Fruit fly (Drosophila melanogaster): ENCODE data around the gene CG6765.
A peak's percentile ranks its signal among the peaks of the same experiment; 100 is the strongest.

CG6765 gene

dm6 chr3L:8547104-8547523, 34.5 kb downstream of the CG6765 start (continued):
- peak; percentile 79 for TF ChIP-seq D19B (GFP tag; optimal IDR thresholded peaks at IDR 0.05)
- TF ChIP-seq Kr (GFP tag; optimal IDR thresholded peaks at IDR 0.05): no peak
- peak; percentile 90 for TF ChIP-seq HHEX (GFP tag; optimal IDR thresholded peaks at IDR 0.05)
- TF ChIP-seq CG12769 (tag; optimal IDR thresholded peaks at IDR 0.05): peak; percentile 85
- peak; percentile 73 for TF ChIP-seq CG17612 (GFP tag; IDR thresholded peaks at IDR 0.05)
- TF ChIP-seq nau (GFP tag; optimal IDR thresholded peaks at IDR 0.05): peak; percentile 89
- no peak for TF ChIP-seq prd (optimal IDR thresholded peaks at IDR 0.05)
- peak; percentile 88 for TF ChIP-seq prd (GFP tag; IDR thresholded peaks at IDR 0.05)
- TF ChIP-seq CG10431 (GFP tag; optimal IDR thresholded peaks at IDR 0.05): no peak
- TF ChIP-seq fd96Cb (tag; optimal IDR thresholded peaks at IDR 0.05): peak; percentile 86
- peak; percentile 48 for TF ChIP-seq kah (GFP tag; optimal IDR thresholded peaks at IDR 0.05)
- peak; percentile 79; the same call in 2 of the 3 replicates for TF ChIP-seq CG11093 (GFP tag; IDR thresholded peaks at IDR 0.05)
- TF ChIP-seq MTF-1 (GFP tag; optimal IDR thresholded peaks at IDR 0.05; ENCODE audit: borderline replicate concordance): peak; percentile 49
- no peak for TF ChIP-seq CG9797 (GFP tag; optimal IDR thresholded peaks at IDR 0.05)
- TF ChIP-seq CG11398 (GFP tag; optimal IDR thresholded peaks at IDR 0.05): peak; percentile 8
- peak; percentile 52; the same call in 1 of the 2 replicates for TF ChIP-seq CG11696 (GFP tag; IDR thresholded peaks at IDR 0.05)
- peak; percentile 54 for TF ChIP-seq Lhr (GFP tag; optimal IDR thresholded peaks at IDR 0.05)
- peak; percentile 94 for TF ChIP-seq gem (tag; optimal IDR thresholded peaks at IDR 0.05)
- peak; percentile 90 for TF ChIP-seq Atf6 (GFP tag; IDR thresholded peaks at IDR 0.05)
- TF ChIP-seq psq (GFP tag; optimal IDR thresholded peaks at IDR 0.05): peak; percentile 39
- peak; percentile 91 for TF ChIP-seq Oli (tag; optimal IDR thresholded peaks at IDR 0.05)
- peak; percentile 83 for TF ChIP-seq seq (GFP tag; IDR thresholded peaks at IDR 0.05)
- TF ChIP-seq CG31441 (GFP tag; IDR thresholded peaks at IDR 0.05): peak; percentile 88
- peak; percentile 56 for TF ChIP-seq slou (GFP tag; optimal IDR thresholded peaks at IDR 0.05)
- TF ChIP-seq zen (tag; optimal IDR thresholded peaks at IDR 0.05): peak; percentile 67
- TF ChIP-seq pb (GFP tag; optimal IDR thresholded peaks at IDR 0.05): peak; percentile 59
- TF ChIP-seq Lpt (GFP tag; optimal IDR thresholded peaks at IDR 0.05): no peak
- peak; percentile 79 for TF ChIP-seq nerfin-1 (tag; optimal IDR thresholded peaks at IDR 0.05)
- peak; percentile 85 for TF ChIP-seq bcd (GFP tag; optimal IDR thresholded peaks at IDR 0.05)
- TF ChIP-seq Ets97D (GFP tag; optimal IDR thresholded peaks at IDR 0.05): peak; percentile 50
- TF ChIP-seq p53 (GFP tag; optimal IDR thresholded peaks at IDR 0.05): no peak
- no peak for TF ChIP-seq mld (GFP tag; IDR thresholded peaks at IDR 0.05; ENCODE audit: partially characterized antibody)
- peak; percentile 93 for TF ChIP-seq CG12659 (GFP tag; optimal IDR thresholded peaks at IDR 0.05)
- TF ChIP-seq Antp (GFP tag; optimal IDR thresholded peaks at IDR 0.05): peak; percentile 69
- TF ChIP-seq CG16813 (GFP tag; IDR thresholded peaks at IDR 0.05; ENCODE audit: partially characterized antibody): no peak
- TF ChIP-seq Tbp (GFP tag; optimal IDR thresholded peaks at IDR 0.05): no peak
- no peak for TF ChIP-seq ato (GFP tag; IDR thresholded peaks at IDR 0.05; ENCODE audit: partially characterized antibody)
- TF ChIP-seq sima (GFP tag; optimal IDR thresholded peaks at IDR 0.05): no peak
- peak; percentile 94 for TF ChIP-seq CoRest (tag; optimal IDR thresholded peaks at IDR 0.05)
- peak; percentile 90 for TF ChIP-seq CG10209 (GFP tag; optimal IDR thresholded peaks at IDR 0.05)
- peak; percentile 70 for TF ChIP-seq Rx (GFP tag; IDR thresholded peaks at IDR 0.05)
- peak; percentile 88 for TF ChIP-seq Ssrp (tag; optimal IDR thresholded peaks at IDR 0.05)
- TF ChIP-seq sisA (GFP tag; IDR thresholded peaks at IDR 0.05): peak; percentile 77
- no peak for TF ChIP-seq ham (GFP tag; IDR thresholded peaks at IDR 0.05)
- TF ChIP-seq Stat92E (GFP tag; optimal IDR thresholded peaks at IDR 0.05): no peak
- peak; percentile 73 for TF ChIP-seq bab2 (GFP tag; optimal IDR thresholded peaks at IDR 0.05)
- peak; percentile 90 for TF ChIP-seq Dek (tag; optimal IDR thresholded peaks at IDR 0.05)
- TF ChIP-seq pita (GFP tag; optimal IDR thresholded peaks at IDR 0.05): no peak
- TF ChIP-seq Pdp1 (GFP tag; optimal IDR thresholded peaks at IDR 0.05): peak; percentile 80 to 94
- peak in 1 of 2 experiments; percentile 87 for TF ChIP-seq bsh (GFP tag; optimal IDR thresholded peaks at IDR 0.05)

All from whole organism, embryonic.